Worm (Caenorhabditis elegans) whole organism, early embryonic: ENCODE data around the gene arrd-11.

Experiments
- B0310.2 ChIP-seq: sonication (generic microtip); optimal IDR thresholded peaks from 2 replicates; lab custom pipeline; 2016; ENCODE audit warnings: mild to moderate bottlenecking, missing genetic modification characterization, missing compliant biosample characterization
- ama-1 ChIP-seq: fragments of 150-350 bp; optimal IDR thresholded peaks from 2 replicates; lab custom pipeline; 2014
- flt-1 ChIP-seq: fragments of 200-800 bp; sonication (Bioruptor generic); IDR thresholded peaks from 2 replicates; pipeline ENCODE4 v1.3.6; 2022; ENCODE audit warnings: missing genetic modification characterization, missing compliant biosample characterization
- pes-1 ChIP-seq: fragments of 200-800 bp; sonication (Bioruptor generic); IDR thresholded peaks from 2 replicates; pipeline ENCODE4 v1.3.6; 2022; ENCODE audit warnings: missing genetic modification reagents, missing genetic modification characterization, missing compliant biosample characterization
- scrt-1 ChIP-seq: fragments of 200-800 bp; sonication (Bioruptor generic); IDR thresholded peaks from 2 replicates; pipeline ENCODE4 v1.3.6; 2022; ENCODE audit warnings: missing genetic modification characterization, missing compliant biosample characterization

ce11 chrII:13806269-13806668 lies 43.1 kb downstream of the arrd-11 start:
- TF ChIP-seq scrt-1 (GFP tag; lab: Robert Waterston, UW) (no peak), ama-1 (no peak), pes-1 (no peak), flt-1 (GFP tag; lab: Robert Waterston, UW) (no peak), B0310.2 (no peak)
